Worm (Caenorhabditis elegans) whole organism, L3 larva: ENCODE measurements around the gene C14A11.6.

Source experiments
- R02D3.7 ChIP-seq: fragments of 150-350 bp; optimal IDR thresholded peaks from 2 replicates; lab custom pipeline; 2014; ENCODE audit warnings: missing biosample characterization, missing genetic modification characterization
- aly-2 ChIP-seq: fragments of 150-350 bp; optimal IDR thresholded peaks from 2 replicates; lab custom pipeline; 2014; ENCODE audit warnings: missing biosample characterization, missing genetic modification characterization
- ama-1 ChIP-seq: fragments of 150-350 bp; optimal IDR thresholded peaks from 2 replicates; lab custom pipeline; 2018
- ceh-28 ChIP-seq: fragments of 150-350 bp; optimal IDR thresholded peaks from 2 replicates; lab custom pipeline; 2014; ENCODE audit warnings: missing biosample characterization, missing genetic modification reagents, missing genetic modification characterization
- ceh-82 ChIP-seq: fragments of 150-350 bp; optimal IDR thresholded peaks from 2 replicates; lab custom pipeline; 2014; ENCODE audit warnings: missing biosample characterization, missing genetic modification characterization
- ceh-9 ChIP-seq: sonication (generic microtip); optimal IDR thresholded peaks from 2 replicates; lab custom pipeline; 2018; ENCODE audit warnings: missing biosample characterization, missing genetic modification characterization
- daf-12 ChIP-seq: fragments of 150-350 bp; optimal IDR thresholded peaks from 2 replicates; lab custom pipeline; 2014; ENCODE audit warnings: missing biosample characterization, missing genetic modification reagents, missing genetic modification characterization
- elt-2 ChIP-seq: sonication (generic microtip); optimal IDR thresholded peaks from 2 replicates; lab custom pipeline; 2016; ENCODE audit warnings: missing genetic modification reagents, mild to moderate bottlenecking, missing genetic modification characterization, missing compliant biosample characterization
- elt-3 ChIP-seq, 3 experiments: fragments of 150-350 bp in 1 of 3; sonication (generic microtip) in 2 of 3; optimal IDR thresholded peaks; 2 replicates in 2 of 3; 4 replicates in 1 of 3; lab custom pipeline; 2014 to 2017; ENCODE audit warnings: missing biosample characterization in 3 of 3, missing genetic modification characterization in 3 of 3
- fkh-2 ChIP-seq: fragments of 150-350 bp; optimal IDR thresholded peaks from 2 replicates; lab custom pipeline; 2014; ENCODE audit warnings: missing biosample characterization, missing genetic modification reagents, missing genetic modification characterization
- fos-1 ChIP-seq: fragments of 150-350 bp; optimal IDR thresholded peaks from 2 replicates; lab custom pipeline; 2014; ENCODE audit warnings: missing biosample characterization, missing genetic modification characterization
- hmg-11 ChIP-seq: sonication (generic microtip); optimal IDR thresholded peaks from 2 replicates; lab custom pipeline; 2016; ENCODE audit warnings: missing genetic modification characterization, missing compliant biosample characterization
- jun-1 ChIP-seq: fragments of 150-350 bp; optimal IDR thresholded peaks from 2 replicates; lab custom pipeline; 2014; ENCODE audit warnings: missing biosample characterization, missing genetic modification reagents, missing genetic modification characterization
- lin-15B ChIP-seq: fragments of 150-350 bp; optimal IDR thresholded peaks from 2 replicates; lab custom pipeline; 2014; ENCODE audit warnings: missing biosample characterization, missing genetic modification characterization
- lin-39 ChIP-seq: fragments of 150-350 bp; optimal IDR thresholded peaks from 2 replicates; lab custom pipeline; 2018; ENCODE audit warnings: missing biosample characterization, missing genetic modification reagents, missing genetic modification characterization
- lsy-12 ChIP-seq: sonication (generic microtip); optimal IDR thresholded peaks from 2 replicates; lab custom pipeline; 2016; ENCODE audit warnings: mild to moderate bottlenecking, missing genetic modification characterization, missing compliant biosample characterization
- mml-1 ChIP-seq: fragments of 150-350 bp; sonication (generic microtip); optimal IDR thresholded peaks from 3 replicates; lab custom pipeline; 2014; ENCODE audit warnings: missing biosample characterization, missing genetic modification characterization
- nfya-1 ChIP-seq: sonication (generic microtip); optimal IDR thresholded peaks from 2 replicates; lab custom pipeline; 2017; ENCODE audit warnings: missing genetic modification characterization, mild to moderate bottlenecking, missing compliant biosample characterization, antibody characterized with exemption, moderate library complexity; ENCODE audit not compliant: insufficient read depth
- nhr-11 ChIP-seq: fragments of 150-350 bp; optimal IDR thresholded peaks from 2 replicates; lab custom pipeline; 2014; ENCODE audit warnings: missing biosample characterization, missing genetic modification characterization
- nhr-12 ChIP-seq: fragments of 150-350 bp; optimal IDR thresholded peaks from 2 replicates; lab custom pipeline; 2014; ENCODE audit warnings: missing biosample characterization, missing genetic modification characterization
- nhr-23 ChIP-seq: fragments of 150-350 bp; optimal IDR thresholded peaks from 2 replicates; lab custom pipeline; 2014; ENCODE audit warnings: missing biosample characterization, missing genetic modification reagents, missing genetic modification characterization
- nhr-237 ChIP-seq: fragments of 150-350 bp; optimal IDR thresholded peaks from 2 replicates; lab custom pipeline; 2014; ENCODE audit warnings: missing biosample characterization, missing genetic modification characterization
- nhr-25 ChIP-seq: sonication (generic microtip); optimal IDR thresholded peaks from 2 replicates; lab custom pipeline; 2017; ENCODE audit warnings: missing biosample characterization, missing genetic modification characterization
- nhr-28 ChIP-seq: fragments of 150-350 bp; optimal IDR thresholded peaks from 2 replicates; lab custom pipeline; 2014; ENCODE audit warnings: missing biosample characterization, missing genetic modification characterization
- nhr-67 ChIP-seq: fragments of 150-350 bp; optimal IDR thresholded peaks from 2 replicates; lab custom pipeline; 2014; ENCODE audit warnings: missing biosample characterization, missing genetic modification characterization
- nhr-77 ChIP-seq: fragments of 150-350 bp; optimal IDR thresholded peaks from 2 replicates; lab custom pipeline; 2014; ENCODE audit warnings: missing biosample characterization, missing genetic modification characterization
- pha-4 ChIP-seq: fragments of 150-350 bp; optimal IDR thresholded peaks from 2 replicates; lab custom pipeline; 2014; ENCODE audit warnings: missing biosample characterization, missing genetic modification reagents, missing genetic modification characterization
- pqm-1 ChIP-seq: fragments of 150-350 bp; optimal IDR thresholded peaks from 2 replicates; lab custom pipeline; 2017; ENCODE audit warnings: missing biosample characterization, missing genetic modification characterization, inconsistent platforms
- sea-2 ChIP-seq: fragments of 150-350 bp; sonication (generic microtip); optimal IDR thresholded peaks from 4 replicates; lab custom pipeline; 2014; ENCODE audit warnings: missing biosample characterization, missing genetic modification reagents, missing genetic modification characterization
- skn-1 ChIP-seq: fragments of 150-350 bp; optimal IDR thresholded peaks from 2 replicates; lab custom pipeline; 2014; ENCODE audit warnings: missing biosample characterization, missing genetic modification characterization
- tbx-2 ChIP-seq: sonication (generic microtip); optimal IDR thresholded peaks from 2 replicates; lab custom pipeline; 2016; ENCODE audit warnings: mild to moderate bottlenecking, missing genetic modification characterization, missing compliant biosample characterization
- unc-39 ChIP-seq: sonication (generic microtip); optimal IDR thresholded peaks from 4 replicates; lab custom pipeline; 2017; ENCODE audit warnings: missing biosample characterization, missing genetic modification characterization
- zag-1 ChIP-seq: fragments of 150-350 bp; optimal IDR thresholded peaks from 2 replicates; lab custom pipeline; 2014; ENCODE audit warnings: missing biosample characterization, missing genetic modification characterization
- ztf-11 ChIP-seq: fragments of 150-350 bp; optimal IDR thresholded peaks from 2 replicates; lab custom pipeline; 2014; ENCODE audit warnings: missing biosample characterization, missing genetic modification characterization
- ztf-4 ChIP-seq: fragments of 150-350 bp; optimal IDR thresholded peaks from 2 replicates; lab custom pipeline; 2014; ENCODE audit warnings: missing biosample characterization, missing genetic modification characterization

Gene C14A11.6

ce11 chrX:2837477-2837876 is 23.5 kb upstream of the C14A11.6 start:
- TF ChIP-seq lin-15B (no peak), nhr-25 (tag; lab: Kevin White, UChicago) (peak; percentile 7)

ce11 chrX:2836770-2837169 is 22.8 kb upstream of the C14A11.6 start:
- TF ChIP-seq nfya-1 (tag; lab: Kevin White, UChicago) (no peak), elt-3 (tag; optimal IDR thresholded peaks at IDR 0.05; lab: Kevin White, UChicago) (no peak), ama-1 (lab: Kevin White, UChicago) (no peak), nhr-11 (tag; lab: Kevin White, UChicago) (no peak), nhr-23 (tag; lab: Kevin White, UChicago) (no peak), pqm-1 (peak; percentile 71), ceh-28 (no peak), lin-39 (no peak), elt-2 (tag; lab: Kevin White, UChicago) (peak; percentile 85)

ce11 chrX:2827702-2828182 is 13.8 kb upstream of the C14A11.6 start, which contains the start of gene ssr-2:
TSS of gene ssr-2 (minus strand) at chrX:2827752.
- TF ChIP-seq mml-1 (tag; lab: Kevin White, UChicago) (no peak), skn-1 (tag; lab: Kevin White, UChicago) (no peak)

ce11 chrX:2826337-2826736 is 12.4 kb upstream of the C14A11.6 start:
- TF ChIP-seq pha-4 (tag; lab: Kevin White, UChicago) (no peak), R02D3.7 (tag; lab: Kevin White, UChicago) (no peak), ztf-11 (tag; lab: Kevin White, UChicago) (no peak), nhr-28 (tag; lab: Kevin White, UChicago) (no peak), nhr-67 (no peak), nhr-12 (tag; lab: Kevin White, UChicago) (no peak), nhr-11 (tag; lab: Kevin White, UChicago) (no peak), sea-2 (GFP tag; lab: Kevin White, UChicago) (no peak), ceh-82 (tag; lab: Kevin White, UChicago) (no peak), fos-1 (tag; lab: Kevin White, UChicago) (no peak), nhr-77 (tag; lab: Kevin White, UChicago) (no peak), elt-2 (tag; lab: Kevin White, UChicago) (no peak), fkh-2 (tag; lab: Kevin White, UChicago) (no peak), ceh-9 (tag; lab: Kevin White, UChicago) (no peak), jun-1 (tag; lab: Kevin White, UChicago) (no peak), lsy-12 (no peak), nhr-237 (tag; lab: Kevin White, UChicago) (no peak), hmg-11 (tag; lab: Kevin White, UChicago) (no peak), zag-1 (no peak), elt-3 (tag; optimal IDR thresholded peaks at IDR 0.05; lab: Kevin White, UChicago) (no peak)

ce11 chrX:2820148-2820547 is 6.2 kb upstream of the C14A11.6 start, which contains the start of gene tsp-6:
TSS of gene tsp-6 (plus strand) at chrX:2820448.
- no peak for TF ChIP-seq daf-12 (tag; lab: Kevin White, UChicago)
- no peak for TF ChIP-seq ceh-9 (tag; lab: Kevin White, UChicago)
- TF ChIP-seq ztf-11 (tag; lab: Kevin White, UChicago), result no peak
- TF ChIP-seq nhr-25 (tag; lab: Kevin White, UChicago), result no peak
- TF ChIP-seq nhr-11 (tag; lab: Kevin White, UChicago), result no peak
- TF ChIP-seq unc-39, result no peak
- TF ChIP-seq tbx-2 (tag; lab: Kevin White, UChicago), result no peak
- TF ChIP-seq aly-2 (tag; lab: Kevin White, UChicago), result no peak
- TF ChIP-seq R02D3.7 (tag; lab: Kevin White, UChicago), result no peak
- TF ChIP-seq ztf-4, result no peak
- TF ChIP-seq ama-1 (lab: Kevin White, UChicago), result no peak
- TF ChIP-seq ceh-82 (tag; lab: Kevin White, UChicago), result no peak
- TF ChIP-seq hmg-11 (tag; lab: Kevin White, UChicago), result no peak
- TF ChIP-seq nfya-1 (tag; lab: Kevin White, UChicago), result no peak
